Fruit fly (Drosophila melanogaster): ENCODE data around the gene CG6813.

- TF ChIP-seq CG7045 (GFP tag; optimal IDR thresholded peaks at IDR 0.05) (no peak), CG1620 (GFP tag; optimal IDR thresholded peaks at IDR 0.05) (no peak), Clk (GFP tag; optimal IDR thresholded peaks at IDR 0.05) (no peak), kay (GFP tag; ENCODE audit: borderline replicate concordance) (no peak), bab1 (GFP tag; optimal IDR thresholded peaks at IDR 0.05) (no peak), cnc (optimal IDR thresholded peaks at IDR 0.05) (no peak), pad (GFP tag; optimal IDR thresholded peaks at IDR 0.05) (no peak)
Measured at dm6 chr3R:11603136-11603535, 23.3 kb downstream of the CG6813 start.

Measured in whole organism, adult.